Fruit fly (Drosophila melanogaster) Kc167 (cell line): ENCODE measurements around the gene Edem1.

Source experiments
- Myc ChIP-seq: fragments of >200 bp; optimal IDR thresholded peaks from 2 replicates; lab custom pipeline; 2017; ENCODE audit warnings: missing external identifiers
- Sin3A ChIP-seq: fragments of >200 bp; optimal IDR thresholded peaks from 2 replicates; lab custom pipeline; 2018; ENCODE audit warnings: missing external identifiers
- h ChIP-seq: fragments of >200 bp; optimal IDR thresholded peaks from 3 replicates; lab custom pipeline; 2018; ENCODE audit warnings: missing external identifiers
- insv ChIP-seq: fragments of >200 bp; optimal IDR thresholded peaks from 3 replicates; lab custom pipeline; 2018; ENCODE audit warnings: missing external identifiers
- psq ChIP-seq: fragments of >200 bp; optimal IDR thresholded peaks from 2 replicates; lab custom pipeline; 2017; ENCODE audit warnings: missing external identifiers
- ttk ChIP-seq: sonication (Bioruptor generic); optimal IDR thresholded peaks from 2 replicates; lab custom pipeline; 2017; ENCODE audit warnings: missing external identifiers

Edem1 gene

dm6 chrX:1941669-1942092 lies 33.1 kb upstream of the Edem1 start, which contains the start of gene Hr4:
Hr4 (plus strand) TSS chrX:1941940.
- no peak for TF ChIP-seq h
- no peak for TF ChIP-seq Myc
- TF ChIP-seq psq (lab: Kevin White, UChicago) = no peak

- no peak for TF ChIP-seq Sin3A
- TF ChIP-seq psq (lab: Kevin White, UChicago) = no peak
- no peak for TF ChIP-seq h
- TF ChIP-seq Myc = no peak
- no peak for TF ChIP-seq ttk
- TF ChIP-seq insv (lab: Kevin White, UChicago) = no peak
Measured at dm6 chrX:1940020-1940419, 31.4 kb upstream of the Edem1 start, which contains the start of the genes CG3857 and CG3587. CG3857 (minus strand) TSS chrX:1940040. CG3587 (plus strand) TSS chrX:1940307.

dm6 chrX:1927473-1928306 lies 19.1 kb upstream of the Edem1 start, which contains the start of gene CG11596:
CG11596 (plus strand) TSS chrX:1927683.
- TF ChIP-seq Myc = no peak
- TF ChIP-seq ttk = no peak
- no peak for TF ChIP-seq h
- no peak for TF ChIP-seq Sin3A
- no peak for TF ChIP-seq insv (lab: Kevin White, UChicago)
- TF ChIP-seq psq (lab: Kevin White, UChicago) = no peak

- TF ChIP-seq ttk (no peak), insv (lab: Kevin White, UChicago) (peak; percentile 93)
Measured at dm6 chrX:1922765-1923501, 14.3 kb upstream of the Edem1 start, which contains the start of the genes eIF2Bepsilon and Ocrl. eIF2Bepsilon (minus strand) TSS chrX:1922874. Ocrl (plus strand) TSS chrX:1922981.

- TF ChIP-seq psq (lab: Kevin White, UChicago) = no peak
- no peak for TF ChIP-seq h
- TF ChIP-seq insv (lab: Kevin White, UChicago) = no peak
- TF ChIP-seq Sin3A = no peak
- TF ChIP-seq Myc = no peak
- no peak for TF ChIP-seq ttk
Measured at dm6 chrX:1909533-1909932, 906 bp upstream of the Edem1 start.

dm6 chrX:1907727-1908264 lies 831 bp downstream of the Edem1 start, which contains the start of gene mip130:
mip130 (plus strand) TSS chrX:1908239.
- TF ChIP-seq Sin3A (no peak), ttk (no peak), h (no peak), insv (lab: Kevin White, UChicago) (no peak), psq (lab: Kevin White, UChicago) (no peak), Myc (no peak)

dm6 chrX:1903968-1904367 lies 4.7 kb downstream of the Edem1 start:
- TF ChIP-seq psq (lab: Kevin White, UChicago) (no peak), insv (lab: Kevin White, UChicago) (no peak), ttk (no peak), Myc (no peak), h (no peak), Sin3A (no peak)

dm6 chrX:1903077-1903476 lies 5.5 kb downstream of the Edem1 start, which contains the start of gene CG32801:
CG32801 (minus strand) TSS chrX:1903177.
- TF ChIP-seq ttk = no peak
- no peak for TF ChIP-seq psq (lab: Kevin White, UChicago)
- no peak for TF ChIP-seq insv (lab: Kevin White, UChicago)
- TF ChIP-seq h = no peak
- TF ChIP-seq Sin3A = no peak
- TF ChIP-seq Myc = no peak

dm6 chrX:1901605-1902136 lies 7.0 kb downstream of the Edem1 start, which contains the start of gene Ldaf1:
Ldaf1 (minus strand) TSS chrX:1901911.
- TF ChIP-seq psq (lab: Kevin White, UChicago) (no peak), ttk (no peak), Myc (no peak), insv (lab: Kevin White, UChicago) (no peak), h (no peak), Sin3A (no peak)

dm6 chrX:1900123-1900818 lies 8.4 kb downstream of the Edem1 start, which contains the start of gene arm:
arm (minus strand) TSS chrX:1900646.
- TF ChIP-seq psq (lab: Kevin White, UChicago) (no peak), Myc (no peak), insv (lab: Kevin White, UChicago) (no peak), h (no peak), ttk (no peak), Sin3A (no peak)

- TF ChIP-seq Myc (no peak), h (no peak), insv (lab: Kevin White, UChicago) (no peak), Sin3A (no peak), ttk (no peak), psq (lab: Kevin White, UChicago) (no peak)
Measured at dm6 chrX:1899445-1900085, 9.1 kb downstream of the Edem1 start.
